Fruit fly (Drosophila melanogaster) whole organism, embryonic: Measurements from ENCODE around the gene Nxf3.

Experiments used
- C15 ChIP-seq: fragments of 200-800 bp; sonication (Bioruptor generic); IDR thresholded peaks from 3 replicates; pipeline ENCODE4 v1.3.6; 2022; ENCODE audit warnings: missing biosample characterization, missing genetic modification characterization
- CG10321 ChIP-seq: fragments of 200-800 bp; sonication (Bioruptor generic); IDR thresholded peaks from 2 replicates; pipeline ENCODE4 v1.3.6; 2022; ENCODE audit warnings: missing biosample characterization, missing genetic modification characterization
- CG12104 ChIP-seq: fragments of 200-800 bp; sonication (Bioruptor generic); optimal IDR thresholded peaks from 3 replicates; lab custom pipeline; 2016; ENCODE audit warnings: missing biosample characterization, missing genetic modification characterization
- CG12236 ChIP-seq: fragments of 200-800 bp; sonication (Bioruptor generic); optimal IDR thresholded peaks from 2 replicates; lab custom pipeline; 2016; ENCODE audit warnings: missing biosample characterization, missing genetic modification characterization
- CG13287 ChIP-seq: fragments of 200-800 bp; sonication (Bioruptor generic); IDR thresholded peaks from 2 replicates; pipeline ENCODE4 v1.3.6; 2022; ENCODE audit warnings: missing biosample characterization, missing genetic modification characterization; ENCODE audit not compliant: partially characterized antibody
- CG13894 ChIP-seq: fragments of 200-800 bp; sonication (Bioruptor generic); optimal IDR thresholded peaks from 3 replicates; lab custom pipeline; 2018; ENCODE audit warnings: missing biosample characterization, mild to moderate bottlenecking, missing genetic modification characterization, moderate library complexity
- CG16779 ChIP-seq: fragments of 200-800 bp; sonication (Bioruptor generic); IDR thresholded peaks from 2 replicates; pipeline ENCODE4 v1.3.6; 2022; ENCODE audit warnings: missing biosample characterization, missing genetic modification characterization
- CG16815 ChIP-seq: fragments of 200-800 bp; sonication (Bioruptor generic); optimal IDR thresholded peaks from 3 replicates; lab custom pipeline; 2017; ENCODE audit warnings: missing biosample characterization, mild to moderate bottlenecking, missing genetic modification characterization
- CG18599 ChIP-seq: fragments of 200-800 bp; sonication (Bioruptor generic); optimal IDR thresholded peaks from 3 replicates; lab custom pipeline; 2017; ENCODE audit warnings: missing biosample characterization, missing genetic modification characterization, mild to moderate bottlenecking, moderate library complexity, missing genetic modification reagents
- CG2889 ChIP-seq: fragments of 200-800 bp; sonication (Bioruptor generic); IDR thresholded peaks from 3 replicates; pipeline ENCODE4 v1.3.6; 2022; ENCODE audit warnings: missing biosample characterization, missing genetic modification characterization
- CG31365 ChIP-seq: fragments of 200-800 bp; sonication (Bioruptor generic); optimal IDR thresholded peaks from 2 replicates; lab custom pipeline; 2018; ENCODE audit warnings: missing biosample characterization, mild to moderate bottlenecking, missing genetic modification characterization
- CG42726 ChIP-seq: fragments of 200-800 bp; sonication (Bioruptor generic); IDR thresholded peaks from 2 replicates; pipeline ENCODE4 v1.3.6; 2022; ENCODE audit warnings: missing biosample characterization, missing genetic modification characterization; ENCODE audit not compliant: partially characterized antibody
- CG4360 ChIP-seq: fragments of 200-800 bp; sonication (Bioruptor generic); IDR thresholded peaks from 2 replicates; pipeline ENCODE4 v1.3.6; 2022; ENCODE audit warnings: missing biosample characterization, missing genetic modification characterization
- CG5953 ChIP-seq: fragments of 200-800 bp; sonication (Bioruptor generic); IDR thresholded peaks from 2 replicates; pipeline ENCODE4 v1.3.6; 2022; ENCODE audit warnings: missing biosample characterization, missing genetic modification characterization
- CG6765 ChIP-seq: fragments of 200-800 bp; sonication (Bioruptor generic); optimal IDR thresholded peaks from 3 replicates; lab custom pipeline; 2017; ENCODE audit warnings: missing biosample characterization, mild to moderate bottlenecking, missing genetic modification characterization
- CG8290 ChIP-seq, 3 experiments: fragments of 200-800 bp; sonication (Bioruptor generic); optimal IDR thresholded peaks; 2 replicates each; lab custom pipeline; 2016 to 2019; ENCODE audit warnings: missing biosample characterization in 3 of 3, missing genetic modification characterization in 3 of 3, mild to moderate bottlenecking in 2 of 3, moderate library complexity in 1 of 3
- CG8388 ChIP-seq: fragments of 200-800 bp; sonication (Bioruptor generic); optimal IDR thresholded peaks from 2 replicates; lab custom pipeline; 2019; ENCODE audit warnings: missing biosample characterization, mild to moderate bottlenecking, missing genetic modification characterization, moderate library complexity
- CG9215 ChIP-seq: fragments of 200-800 bp; sonication (Bioruptor generic); IDR thresholded peaks from 2 replicates; pipeline ENCODE4 v1.3.6; 2022; ENCODE audit warnings: missing biosample characterization, missing genetic modification characterization
- CG9609 ChIP-seq: fragments of 200-800 bp; sonication (Bioruptor generic); optimal IDR thresholded peaks from 3 replicates; lab custom pipeline; 2016; ENCODE audit warnings: missing biosample characterization, missing genetic modification characterization
- D19B ChIP-seq: fragments of 200-800 bp; sonication (Bioruptor generic); optimal IDR thresholded peaks from 2 replicates; lab custom pipeline; 2017; ENCODE audit warnings: missing biosample characterization, mild to moderate bottlenecking, missing genetic modification characterization
- Deaf1 ChIP-seq: fragments of 200-800 bp; optimal IDR thresholded peaks from 3 replicates; lab custom pipeline; 2019; ENCODE audit warnings: missing biosample characterization, mild to moderate bottlenecking, missing genetic modification characterization, moderate library complexity
- Dip3 ChIP-seq: fragments of 200-800 bp; sonication (Bioruptor generic); optimal IDR thresholded peaks from 3 replicates; lab custom pipeline; 2016; ENCODE audit warnings: missing biosample characterization, missing genetic modification characterization
- Doc2 ChIP-seq: fragments of 200-800 bp; sonication (Bioruptor generic); IDR thresholded peaks from 2 replicates; pipeline ENCODE4 v1.3.6; 2022; ENCODE audit warnings: missing biosample characterization, missing genetic modification characterization
- E2f2 ChIP-seq: fragments of 200-800 bp; sonication (Bioruptor generic); IDR thresholded peaks from 2 replicates; pipeline ENCODE4 v1.3.6; 2022; ENCODE audit warnings: missing biosample characterization, missing genetic modification characterization
- MTF-1 ChIP-seq: fragments of 200-800 bp; sonication (Bioruptor generic); optimal IDR thresholded peaks from 2 replicates; lab custom pipeline; 2018; ENCODE audit warnings: missing biosample characterization, mild to moderate bottlenecking, missing genetic modification characterization, borderline replicate concordance
- NC2α ChIP-seq: fragments of 200-800 bp; sonication (Bioruptor generic); optimal IDR thresholded peaks from 2 replicates; lab custom pipeline; 2016; ENCODE audit warnings: missing biosample characterization, missing genetic modification characterization
- Nf-YC ChIP-seq: fragments of 200-800 bp; optimal IDR thresholded peaks from 3 replicates; lab custom pipeline; 2019; ENCODE audit warnings: missing biosample characterization, mild to moderate bottlenecking, missing genetic modification characterization, moderate library complexity
- Opbp ChIP-seq: fragments of 200-800 bp; sonication (Bioruptor generic); IDR thresholded peaks from 3 replicates; pipeline ENCODE4 v1.3.6; 2022; ENCODE audit warnings: missing biosample characterization, missing genetic modification characterization; ENCODE audit not compliant: partially characterized antibody
- Poxn ChIP-seq: fragments of 200-800 bp; sonication (Bioruptor generic); IDR thresholded peaks from 2 replicates; pipeline ENCODE4 v1.3.6; 2022; ENCODE audit warnings: missing biosample characterization, missing genetic modification characterization
- Rx ChIP-seq: fragments of 200-800 bp; sonication (Bioruptor generic); IDR thresholded peaks from 2 replicates; pipeline ENCODE4 v1.3.6; 2022; ENCODE audit warnings: missing biosample characterization, missing genetic modification characterization
- Scr ChIP-seq: fragments of 200-800 bp; sonication (Bioruptor generic); IDR thresholded peaks from 2 replicates; pipeline ENCODE4 v1.3.6; 2022; ENCODE audit warnings: missing biosample characterization, missing genetic modification characterization; ENCODE audit not compliant: partially characterized antibody
- Side ChIP-seq: fragments of 200-800 bp; sonication (Bioruptor generic); optimal IDR thresholded peaks from 2 replicates; lab custom pipeline; 2016; ENCODE audit warnings: missing biosample characterization, missing genetic modification characterization
- Tbp ChIP-seq: fragments of >200 bp; optimal IDR thresholded peaks from 2 replicates; lab custom pipeline; 2018; ENCODE audit warnings: missing biosample characterization, missing genetic modification characterization
- Xbp1 ChIP-seq: fragments of 200-800 bp; sonication (Bioruptor generic); optimal IDR thresholded peaks from 3 replicates; lab custom pipeline; 2016; ENCODE audit warnings: missing biosample characterization, mild to moderate bottlenecking, missing genetic modification characterization
- chinmo ChIP-seq: fragments of 200-800 bp; sonication (Bioruptor generic); IDR thresholded peaks from 4 replicates; pipeline ENCODE4 v1.3.6; 2022; ENCODE audit warnings: missing biosample characterization, missing genetic modification characterization; ENCODE audit not compliant: partially characterized antibody
- chm ChIP-seq: fragments of 200-800 bp; sonication (Bioruptor generic); IDR thresholded peaks from 2 replicates; pipeline ENCODE4 v1.3.6; 2022; ENCODE audit warnings: missing biosample characterization, missing genetic modification characterization
- fd96Cb ChIP-seq: fragments of 200-800 bp; sonication (Bioruptor generic); optimal IDR thresholded peaks from 2 replicates; lab custom pipeline; 2018; ENCODE audit warnings: missing biosample characterization, mild to moderate bottlenecking, missing genetic modification characterization, moderate library complexity
- grn ChIP-seq: fragments of 200-800 bp; sonication (Bioruptor generic); optimal IDR thresholded peaks from 3 replicates; lab custom pipeline; 2017; ENCODE audit warnings: missing biosample characterization, missing genetic modification characterization
- gsb ChIP-seq: fragments of 200-800 bp; sonication (Bioruptor generic); IDR thresholded peaks from 2 replicates; pipeline ENCODE4 v1.3.6; 2022; ENCODE audit warnings: missing biosample characterization, missing genetic modification characterization
- hth ChIP-seq: fragments of >200 bp; optimal IDR thresholded peaks from 2 replicates; lab custom pipeline; 2017; ENCODE audit warnings: inconsistent platforms
- ken ChIP-seq: fragments of 200-800 bp; sonication (Bioruptor generic); IDR thresholded peaks from 3 replicates; pipeline ENCODE4 v1.3.6; 2022; ENCODE audit warnings: missing biosample characterization, missing genetic modification characterization
- lov ChIP-seq, 2 experiments: fragments of 200-800 bp in 1 of 2; fragments of >200 bp in 1 of 2; sonication (Bioruptor generic) in 1 of 2; IDR thresholded peaks in 1 of 2; optimal IDR thresholded peaks in 1 of 2; 2 replicates in 1 of 2; 3 replicates in 1 of 2; pipeline versions ENCODE4 v1.3.6 to Lab custom; 2017 to 2022; ENCODE audit warnings: missing biosample characterization in 1 of 2, missing genetic modification characterization in 1 of 2
- onecut ChIP-seq: fragments of 200-800 bp; sonication (Bioruptor generic); IDR thresholded peaks from 2 replicates; pipeline ENCODE4 v1.3.6; 2022; ENCODE audit warnings: missing biosample characterization, missing genetic modification characterization
- ranshi ChIP-seq: fragments of 200-800 bp; sonication (Bioruptor generic); IDR thresholded peaks from 2 replicates; pipeline ENCODE4 v1.3.6; 2022; ENCODE audit warnings: missing biosample characterization, missing genetic modification characterization
- ro ChIP-seq: fragments of 200-800 bp; sonication (Bioruptor generic); IDR thresholded peaks from 2 replicates; pipeline ENCODE4 v1.3.6; 2022; ENCODE audit warnings: missing biosample characterization, missing genetic modification characterization
- seq ChIP-seq: fragments of 200-800 bp; sonication (Bioruptor generic); IDR thresholded peaks from 2 replicates; pipeline ENCODE4 v1.3.6; 2022; ENCODE audit warnings: missing biosample characterization, missing genetic modification characterization
- slp2 ChIP-seq: fragments of 200-800 bp; sonication (Bioruptor generic); optimal IDR thresholded peaks from 2 replicates; lab custom pipeline; 2016; ENCODE audit warnings: missing biosample characterization, missing genetic modification characterization
- sob ChIP-seq: fragments of 200-800 bp; sonication (Bioruptor generic); IDR thresholded peaks from 2 replicates; pipeline ENCODE4 v1.3.6; 2022; ENCODE audit warnings: missing biosample characterization, missing genetic modification characterization
- tio ChIP-seq: fragments of 200-800 bp; sonication (Bioruptor generic); optimal IDR thresholded peaks from 2 replicates; lab custom pipeline; 2017; ENCODE audit warnings: missing biosample characterization, missing genetic modification characterization, inconsistent platforms
- trh ChIP-seq: fragments of 200-800 bp; sonication (Bioruptor generic); optimal IDR thresholded peaks from 2 replicates; lab custom pipeline; 2016; ENCODE audit warnings: missing biosample characterization, missing genetic modification characterization
- wdn ChIP-seq: fragments of 200-800 bp; sonication (Bioruptor generic); IDR thresholded peaks from 2 replicates; pipeline ENCODE4 v1.3.6; 2022; ENCODE audit warnings: missing biosample characterization, missing genetic modification characterization

Gene Nxf3

DNA sequence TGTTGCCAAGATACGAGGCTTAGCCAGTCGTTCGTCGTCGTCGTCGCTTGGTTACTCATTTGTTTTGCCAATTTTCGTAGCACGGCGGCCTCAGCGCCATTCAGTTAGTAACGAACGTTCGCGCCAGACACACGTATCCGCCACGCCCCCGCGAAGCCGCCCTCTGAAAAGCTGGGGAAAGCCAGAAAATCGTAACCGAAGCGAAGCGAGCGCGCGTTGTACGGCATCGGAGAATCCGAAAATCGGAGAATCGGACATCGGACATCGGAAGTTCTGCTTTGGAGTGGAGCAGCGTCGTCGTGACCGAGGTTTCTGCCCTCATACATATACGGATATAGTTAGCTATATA lies 25.9 kb upstream of the Nxf3 start, which contains the start of gene CG32137 (continued):
- TF ChIP-seq chm (GFP tag; lab: Robert Waterston, UW) (peak; percentile 36; the same call in 1 of the 2 replicates), CG4360 (GFP tag; lab: Robert Waterston, UW) (peak; percentile 58; the same call in 1 of the 2 replicates), Doc2 (GFP tag; lab: Robert Waterston, UW) (no peak), Scr (peak; percentile 34), hth (lab: Kevin White, UChicago) (no peak), CG12236 (GFP tag; lab: Kevin White, UChicago) (no peak), tio (no peak), CG8388 (GFP tag; lab: Kevin White, UChicago) (no peak), ranshi (GFP tag; lab: Robert Waterston, UW) (no peak), CG31365 (tag; lab: Kevin White, UChicago) (no peak), CG2889 (no peak), fd96Cb (tag; lab: Kevin White, UChicago) (no peak), CG8290 (GFP tag; optimal IDR thresholded peaks at IDR 0.05; lab: Kevin White, UChicago) (no peak), CG8290 (tag; optimal IDR thresholded peaks at IDR 0.05; lab: Kevin White, UChicago) (peak in 1 of 2 experiments; percentile 43), Rx (GFP tag; lab: Robert Waterston, UW) (no peak), C15 (GFP tag; lab: Robert Waterston, UW) (no peak), grn (GFP tag; lab: Kevin White, UChicago) (no peak), CG12104 (GFP tag; lab: Kevin White, UChicago) (no peak), CG42726 (peak; percentile 15; the same call in 1 of the 2 replicates), CG16779 (GFP tag; lab: Robert Waterston, UW) (no peak), gsb (GFP tag; lab: Robert Waterston, UW) (0 out of 2 replicates have a peak, but pooled peaks have one; percentile 1), CG9215 (GFP tag; lab: Robert Waterston, UW) (no peak), ro (GFP tag; lab: Robert Waterston, UW) (no peak), chinmo (peak; percentile 96; the same call in 3 of the 4 replicates), sob (0 out of 2 replicates have a peak, but pooled peaks have one; percentile 5), onecut (no peak), slp2 (GFP tag; lab: Kevin White, UChicago) (no peak), CG9609 (GFP tag; lab: Kevin White, UChicago) (no peak), ken (GFP tag; lab: Robert Waterston, UW) (no peak), D19B (GFP tag; lab: Kevin White, UChicago) (no peak), CG13894 (tag; lab: Kevin White, UChicago) (peak; percentile 95), trh (no peak), CG6765 (GFP tag; lab: Kevin White, UChicago) (no peak), CG10321 (GFP tag; lab: Robert Waterston, UW) (no peak), Tbp (GFP tag; lab: Kevin White, UChicago) (no peak), seq (no peak), NC2α (GFP tag; lab: Kevin White, UChicago) (no peak), CG5953 (GFP tag; lab: Robert Waterston, UW) (0 out of 2 replicates have a peak, but pooled peaks have one; percentile 18), CG16815 (GFP tag; lab: Kevin White, UChicago) (no peak), wdn (GFP tag; lab: Robert Waterston, UW) (no peak), CG13287 (GFP tag; lab: Robert Waterston, UW) (peak; percentile 67), CG18599 (GFP tag; lab: Kevin White, UChicago) (no peak), E2f2 (0 out of 2 replicates have a peak, but pooled peaks have one; percentile 4), MTF-1 (GFP tag; lab: Kevin White, UChicago) (no peak), Opbp (GFP tag; lab: Robert Waterston, UW) (peak; percentile 61; the same call in 2 of the 3 replicates), Poxn (no peak), Dip3 (GFP tag; lab: Kevin White, UChicago) (no peak), Deaf1 (tag; lab: Kevin White, UChicago) (peak; percentile 99), lov (optimal IDR thresholded peaks at IDR 0.05; lab: Kevin White, UChicago) (no peak), lov (GFP tag; IDR thresholded peaks at IDR 0.05; lab: Robert Waterston, UW) (no peak), Xbp1 (GFP tag; lab: Kevin White, UChicago) (no peak), Nf-YC (tag; lab: Kevin White, UChicago) (no peak), Side (GFP tag; lab: Kevin White, UChicago) (no peak)
